Worm (Caenorhabditis elegans) whole organism, L4 larva: ENCODE data around the gene rrp-8.

ENCODE experiments used
- F26F4.8 ChIP-seq: fragments of 200-800 bp; sonication (Bioruptor generic); conservative IDR thresholded peaks from 2 replicates; pipeline ENCODE4 v1.3.6; 2022; ENCODE audit warnings: missing genetic modification characterization, missing compliant biosample characterization
- F49E8.2 ChIP-seq: sonication (generic microtip); optimal IDR thresholded peaks from 2 replicates; lab custom pipeline; 2016; ENCODE audit warnings: missing compliant biosample characterization, mild to moderate bottlenecking, missing genetic modification characterization, borderline replicate concordance
- Y105C5A.15 ChIP-seq: fragments of 200-800 bp; sonication (Bioruptor generic); IDR thresholded peaks from 2 replicates; pipeline ENCODE4 v1.3.6; 2022; ENCODE audit warnings: missing genetic modification characterization, missing compliant biosample characterization
- Y5F2A.4 ChIP-seq: fragments of 200-800 bp; sonication (Bioruptor generic); optimal IDR thresholded peaks from 2 replicates; lab custom pipeline; 2018; ENCODE audit warnings: mild to moderate bottlenecking, missing genetic modification characterization, missing compliant biosample characterization
- aha-1 ChIP-seq: fragments of 150-350 bp; peaks from one replicate; lab custom pipeline; 2014; ENCODE audit warnings: missing biosample characterization, missing genetic modification characterization
- ceh-20 ChIP-seq: fragments of 200-800 bp; sonication (Bioruptor generic); IDR thresholded peaks from 2 replicates; pipeline ENCODE4 v1.3.6; 2022; ENCODE audit warnings: missing genetic modification reagents, missing genetic modification characterization, missing compliant biosample characterization
- ceh-32 ChIP-seq: sonication (generic microtip); optimal IDR thresholded peaks from 2 replicates; lab custom pipeline; 2016; ENCODE audit warnings: mild to moderate bottlenecking, missing genetic modification characterization, missing compliant biosample characterization; ENCODE audit not compliant: poor library complexity
- ceh-82 ChIP-seq: sonication (generic microtip); optimal IDR thresholded peaks from 2 replicates; lab custom pipeline; 2017; ENCODE audit warnings: missing biosample characterization, missing genetic modification characterization
- ctbp-1 ChIP-seq: fragments of 200-800 bp; sonication (Bioruptor generic); IDR thresholded peaks from 2 replicates; pipeline ENCODE4 v1.3.6; 2022; ENCODE audit warnings: missing genetic modification reagents, missing genetic modification characterization, missing compliant biosample characterization
- daf-12 ChIP-seq: fragments of 150-350 bp; optimal IDR thresholded peaks from 2 replicates; lab custom pipeline; 2014; ENCODE audit warnings: missing biosample characterization, missing genetic modification reagents, missing genetic modification characterization
- daf-16 ChIP-seq, 3 experiments: sonication (generic microtip); optimal IDR thresholded peaks; 2 replicates each; lab custom pipeline; 2016 to 2017; ENCODE audit warnings: missing genetic modification characterization in 3 of 3, missing genetic modification reagents in 3 of 3, mild to moderate bottlenecking in 2 of 3, missing compliant biosample characterization in 2 of 3, missing biosample characterization in 1 of 3, moderate library complexity in 1 of 3
- dmd-6 ChIP-seq: fragments of 200-800 bp; sonication (Bioruptor generic); IDR thresholded peaks from 2 replicates; pipeline ENCODE4 v1.3.6; 2022; ENCODE audit warnings: missing genetic modification reagents, missing genetic modification characterization, missing compliant biosample characterization
- dve-1 ChIP-seq: sonication (generic microtip); optimal IDR thresholded peaks from 2 replicates; lab custom pipeline; 2017; ENCODE audit warnings: antibody characterized with exemption, mild to moderate bottlenecking, missing genetic modification characterization, missing compliant biosample characterization; ENCODE audit not compliant: insufficient read depth
- hlh-11 ChIP-seq: fragments of 200-800 bp; sonication (Bioruptor generic); optimal IDR thresholded peaks from 2 replicates; lab custom pipeline; 2018; ENCODE audit warnings: mild to moderate bottlenecking, missing genetic modification characterization, missing compliant biosample characterization
- hlh-30 ChIP-seq: sonication (generic microtip); optimal IDR thresholded peaks from 2 replicates; lab custom pipeline; 2017; ENCODE audit warnings: antibody characterized with exemption, mild to moderate bottlenecking, missing genetic modification characterization, missing compliant biosample characterization; ENCODE audit not compliant: insufficient read depth
- lin-1 ChIP-seq: fragments of 200-800 bp; sonication (Bioruptor generic); IDR thresholded peaks from 2 replicates; pipeline ENCODE4 v1.3.6; 2022; ENCODE audit warnings: missing genetic modification reagents, missing genetic modification characterization, missing compliant biosample characterization
- lin-29 ChIP-seq: fragments of 200-800 bp; sonication (Bioruptor generic); IDR thresholded peaks from 2 replicates; pipeline ENCODE4 v1.3.6; 2022; ENCODE audit warnings: missing genetic modification reagents, missing genetic modification characterization, missing compliant biosample characterization
- lin-38 ChIP-seq: fragments of 200-800 bp; sonication (Bioruptor generic); IDR thresholded peaks from 2 replicates; pipeline ENCODE4 v1.3.6; 2022; ENCODE audit warnings: missing genetic modification reagents, missing genetic modification characterization, missing compliant biosample characterization
- lsy-2 ChIP-seq, 2 experiments: fragments of 150-350 bp in 1 of 2; sonication (generic microtip) in 1 of 2; optimal IDR thresholded peaks; 2 replicates each; lab custom pipeline; 2014 to 2017; ENCODE audit warnings: missing biosample characterization in 2 of 2, missing genetic modification characterization in 2 of 2
- mdt-29 ChIP-seq: fragments of 200-800 bp; sonication (Bioruptor generic); IDR thresholded peaks from 2 replicates; pipeline ENCODE4 v1.3.6; 2022; ENCODE audit warnings: missing genetic modification reagents, missing genetic modification characterization, missing compliant biosample characterization
- mep-1 ChIP-seq: fragments of 150-350 bp; sonication (generic microtip); optimal IDR thresholded peaks from 3 replicates; lab custom pipeline; 2014; ENCODE audit warnings: missing biosample characterization, missing genetic modification characterization
- mes-2 ChIP-seq: sonication (generic microtip); optimal IDR thresholded peaks from 2 replicates; lab custom pipeline; 2016; ENCODE audit warnings: missing genotype, mild to moderate bottlenecking, missing genetic modification characterization, missing compliant biosample characterization; ENCODE audit not compliant: poor library complexity, severe bottlenecking
- nhr-11 ChIP-seq: fragments of 150-350 bp; optimal IDR thresholded peaks from 2 replicates; lab custom pipeline; 2014; ENCODE audit warnings: missing biosample characterization, missing genetic modification characterization
- nhr-111 ChIP-seq: fragments of 200-800 bp; sonication (Bioruptor generic); optimal IDR thresholded peaks from 2 replicates; lab custom pipeline; 2018; ENCODE audit warnings: mild to moderate bottlenecking, missing genetic modification characterization, missing compliant biosample characterization
- nhr-25 ChIP-seq: sonication (generic microtip); optimal IDR thresholded peaks from 2 replicates; lab custom pipeline; 2017; ENCODE audit warnings: missing genetic modification characterization, mild to moderate bottlenecking, missing compliant biosample characterization, antibody characterized with exemption, moderate library complexity, borderline replicate concordance; ENCODE audit not compliant: insufficient read depth
- nhr-42 ChIP-seq: fragments of 200-800 bp; sonication (Bioruptor generic); IDR thresholded peaks from 2 replicates; pipeline ENCODE4 v1.3.6; 2022; ENCODE audit warnings: missing genetic modification characterization, missing compliant biosample characterization
- php-3 ChIP-seq: fragments of 200-800 bp; sonication (Bioruptor generic); IDR thresholded peaks from 2 replicates; pipeline ENCODE4 v1.3.6; 2022; ENCODE audit warnings: missing genetic modification reagents, missing genetic modification characterization, missing compliant biosample characterization
- pqm-1 ChIP-seq: sonication (generic microtip); optimal IDR thresholded peaks from 2 replicates; lab custom pipeline; 2017; ENCODE audit warnings: missing biosample characterization, missing genetic modification characterization
- rbr-2 ChIP-seq: sonication (generic microtip); optimal IDR thresholded peaks from 2 replicates; lab custom pipeline; 2016; ENCODE audit warnings: missing genotype, missing genetic modification characterization, missing compliant biosample characterization
- snpc-1.2 ChIP-seq: fragments of 200-800 bp; sonication (Bioruptor generic); IDR thresholded peaks from 2 replicates; pipeline ENCODE4 v1.3.6; 2022; ENCODE audit warnings: missing genetic modification reagents, missing genetic modification characterization, missing compliant biosample characterization
- unc-39 ChIP-seq: sonication (generic microtip); optimal IDR thresholded peaks from 2 replicates; lab custom pipeline; 2017; ENCODE audit warnings: missing biosample characterization, missing genetic modification characterization
- unc-62 ChIP-seq, 3 experiments: fragments of 150-350 bp in 1 of 3; sonication (generic microtip); optimal IDR thresholded peaks in 2 of 3; peaks in 1 of 3; 1 replicate in 1 of 3; 2 replicates in 2 of 3; lab custom pipeline; 2014 to 2017; ENCODE audit warnings: missing biosample characterization in 3 of 3, missing genetic modification characterization in 3 of 3, missing genetic modification reagents in 3 of 3, missing genotype in 1 of 3

Gene rrp-8

ce11 chrIV:372146-372789, 24.1 kb upstream of the rrp-8 start:
- peak; percentile 51 for TF ChIP-seq lin-38 (GFP tag; lab: Robert Waterston, UW)
- TF ChIP-seq F26F4.8 (GFP tag; lab: Robert Waterston, UW): no peak
- peak; percentile 10 for TF ChIP-seq hlh-11 (tag; lab: Kevin White, UChicago)
- peak; percentile 29 for TF ChIP-seq dve-1
- TF ChIP-seq daf-12: no peak
- peak; percentile 30 for TF ChIP-seq aha-1 (tag; lab: Kevin White, UChicago)
- TF ChIP-seq F49E8.2: no peak
- TF ChIP-seq mes-2: peak; percentile 47
- TF ChIP-seq ceh-20: no peak
- TF ChIP-seq nhr-111 (GFP tag; lab: Kevin White, UChicago): no peak
- TF ChIP-seq hlh-30 (tag; lab: Kevin White, UChicago): peak; percentile 52
- no peak for TF ChIP-seq nhr-11 (tag; lab: Kevin White, UChicago)
- TF ChIP-seq, all 104 proteins: peak for 6

ce11 chrIV:373963-374362, 22.4 kb upstream of the rrp-8 start:
- TF ChIP-seq rbr-2 (tag; lab: Kevin White, UChicago) (no peak), unc-62 (GFP tag; optimal IDR thresholded peaks at IDR 0.05 in 1 of 2; lab: Kevin White, UChicago) (peak in 1 of 2 experiments; percentile 92), unc-62 (tag; optimal IDR thresholded peaks at IDR 0.05; lab: Kevin White, UChicago) (no peak)
- TF ChIP-seq, all 104 proteins: peak for 1

ce11 chrIV:375915-376314, 20.4 kb upstream of the rrp-8 start, which contains the start of gene fln-1:
Gene fln-1 (minus strand): TSS chrIV:376015.
- TF ChIP-seq lin-29 (GFP tag; lab: Robert Waterston, UW) (no peak), ceh-82 (no peak), mep-1 (tag; lab: Kevin White, UChicago) (no peak), rbr-2 (tag; lab: Kevin White, UChicago) (no peak), dve-1 (no peak), unc-62 (GFP tag; optimal IDR thresholded peaks at IDR 0.05 in 1 of 2; lab: Kevin White, UChicago) (no peak), unc-62 (tag; optimal IDR thresholded peaks at IDR 0.05; lab: Kevin White, UChicago) (no peak), Y105C5A.15 (GFP tag; lab: Robert Waterston, UW) (no peak), Y5F2A.4 (no peak), snpc-1.2 (GFP tag; lab: Robert Waterston, UW) (no peak), nhr-25 (tag; lab: Kevin White, UChicago) (no peak), php-3 (GFP tag; lab: Robert Waterston, UW) (no peak)

- TF ChIP-seq unc-39 (tag; lab: Kevin White, UChicago) (no peak), lin-1 (GFP tag; lab: Robert Waterston, UW) (no peak), lin-38 (GFP tag; lab: Robert Waterston, UW) (no peak), mdt-29 (GFP tag; lab: Robert Waterston, UW) (no peak), lsy-2 (tag; optimal IDR thresholded peaks at IDR 0.05; lab: Kevin White, UChicago) (no peak), nhr-42 (GFP tag; lab: Robert Waterston, UW) (no peak)
These were observed 18.6 kb upstream of the rrp-8 start for ce11 chrIV:377791-378190.

- peak; percentile 32 for TF ChIP-seq hlh-30 (tag; lab: Kevin White, UChicago)
- no peak for TF ChIP-seq ctbp-1 (GFP tag; lab: Robert Waterston, UW)
- no peak for TF ChIP-seq ceh-32
- peak; percentile 69 for TF ChIP-seq pqm-1
- no peak for TF ChIP-seq daf-16 (GFP tag; optimal IDR thresholded peaks at IDR 0.05; lab: Kevin White, UChicago)
- TF ChIP-seq daf-16 (tag; optimal IDR thresholded peaks at IDR 0.05; lab: Kevin White, UChicago): peak; percentile 81
- peak; percentile 32 for TF ChIP-seq hlh-11 (tag; lab: Kevin White, UChicago)
- no peak for TF ChIP-seq nhr-25 (tag; lab: Kevin White, UChicago)
- peak; percentile 43; the same call in 1 of the 2 replicates for TF ChIP-seq dmd-6 (GFP tag; lab: Robert Waterston, UW)
- TF ChIP-seq lin-38 (GFP tag; lab: Robert Waterston, UW): peak; percentile 32; the same call in 1 of the 2 replicates
- TF ChIP-seq dve-1: peak; percentile 15
These were observed 18.0 kb upstream of the rrp-8 start for ce11 chrIV:378367-378766.
